Worm (Caenorhabditis elegans) whole organism, L1 larva: Measurements from ENCODE around the gene C47A10.16.

Source experiments
- aha-1 ChIP-seq: fragments of 150-350 bp; optimal IDR thresholded peaks from 2 replicates; lab custom pipeline; 2014; ENCODE audit warnings: missing biosample characterization, missing genetic modification characterization
- aly-2 ChIP-seq: fragments of 150-350 bp; optimal IDR thresholded peaks from 2 replicates; lab custom pipeline; 2014; ENCODE audit warnings: missing biosample characterization, missing genetic modification characterization
- ceh-88 ChIP-seq: fragments of 200-800 bp; sonication (Bioruptor generic); IDR thresholded peaks from 2 replicates; pipeline ENCODE4 v1.3.6; 2022; ENCODE audit warnings: missing genetic modification characterization, missing compliant biosample characterization
- ceh-90 ChIP-seq: sonication (generic microtip); optimal IDR thresholded peaks from 2 replicates; lab custom pipeline; 2016; ENCODE audit warnings: missing genetic modification characterization, missing compliant biosample characterization
- dpl-1 ChIP-seq, 3 experiments: fragments of 150-350 bp in 2 of 3; sonication (generic microtip) in 1 of 3; optimal IDR thresholded peaks; 2 replicates each; lab custom pipeline; 2014 to 2017; ENCODE audit warnings: missing biosample characterization in 3 of 3, missing genetic modification characterization in 3 of 3, missing genetic modification reagents in 3 of 3
- elt-3 ChIP-seq, 6 experiments: fragments of 150-350 bp in 1 of 6; sonication (generic microtip); optimal IDR thresholded peaks; 2 replicates each; lab custom pipeline; 2017 to 2018; ENCODE audit warnings: missing biosample characterization in 6 of 6, missing genetic modification characterization in 6 of 6, inconsistent platforms in 1 of 6
- lin-35 ChIP-seq, 2 experiments: fragments of 150-350 bp; optimal IDR thresholded peaks; 2 replicates each; lab custom pipeline; 2014; ENCODE audit warnings: missing biosample characterization in 2 of 2, missing genetic modification characterization in 2 of 2, missing genetic modification reagents in 2 of 2
- lin-39 ChIP-seq: fragments of 150-350 bp; optimal IDR thresholded peaks from 2 replicates; lab custom pipeline; 2014; ENCODE audit warnings: missing biosample characterization, missing genetic modification reagents, missing genetic modification characterization
- nhr-77 ChIP-seq: fragments of 150-350 bp; optimal IDR thresholded peaks from 2 replicates; lab custom pipeline; 2014; ENCODE audit warnings: missing biosample characterization, missing genetic modification characterization
- nhr-84 ChIP-seq: sonication (generic microtip); optimal IDR thresholded peaks from 2 replicates; lab custom pipeline; 2017; ENCODE audit warnings: missing biosample characterization, missing genetic modification characterization
- sptf-1 ChIP-seq: fragments of 150-350 bp; optimal IDR thresholded peaks from 2 replicates; lab custom pipeline; 2014; ENCODE audit warnings: missing biosample characterization, missing genetic modification characterization
- unc-130 ChIP-seq: fragments of 150-350 bp; optimal IDR thresholded peaks from 2 replicates; lab custom pipeline; 2017; ENCODE audit warnings: missing biosample characterization, missing genetic modification characterization, inconsistent platforms
- unc-62 ChIP-seq: fragments of 150-350 bp; optimal IDR thresholded peaks from 2 replicates; lab custom pipeline; 2014; ENCODE audit warnings: missing biosample characterization, missing genetic modification reagents, missing genetic modification characterization
- vab-15 ChIP-seq: sonication (generic microtip); optimal IDR thresholded peaks from 2 replicates; lab custom pipeline; 2017; ENCODE audit warnings: missing genotype, mild to moderate bottlenecking, missing genetic modification characterization, missing compliant biosample characterization

ce11 chrV:17784363-17784762, 19.4 kb upstream of the C47A10.16 start:
- TF ChIP-seq aly-2 (tag; lab: Kevin White, UChicago) = no peak
- no peak for TF ChIP-seq nhr-77
- TF ChIP-seq aha-1 (tag; lab: Kevin White, UChicago) = no peak
- no peak for TF ChIP-seq lin-39 (tag; lab: Kevin White, UChicago)
- no peak for TF ChIP-seq nhr-84 (tag; lab: Kevin White, UChicago)
- TF ChIP-seq elt-3 (tag; optimal IDR thresholded peaks at IDR 0.05; lab: Kevin White, UChicago) = no peak
- TF ChIP-seq ceh-90 = no peak
- no peak for TF ChIP-seq sptf-1
- TF ChIP-seq unc-62 (GFP tag; lab: Kevin White, UChicago) = no peak
- no peak for TF ChIP-seq dpl-1 (GFP tag; optimal IDR thresholded peaks at IDR 0.05; lab: Kevin White, UChicago)
- TF ChIP-seq lin-35 (GFP tag; optimal IDR thresholded peaks at IDR 0.05; lab: Kevin White, UChicago) = no peak
- no peak for TF ChIP-seq vab-15 (tag; lab: Kevin White, UChicago)
- TF ChIP-seq unc-130 (tag; lab: Kevin White, UChicago) = no peak
- no peak for TF ChIP-seq ceh-88 (GFP tag; lab: Robert Waterston, UW)
